Fruit fly (Drosophila melanogaster) whole organism, adult: Measurements from ENCODE around the gene CG31496.

ENCODE experiments used
- CG11617 ChIP-seq: fragments of 200-800 bp; sonication (Bioruptor generic); optimal IDR thresholded peaks from 2 replicates; lab custom pipeline; 2017; ENCODE audit warnings: mild to moderate bottlenecking, missing biosample characterization, missing genetic modification reagents, missing genetic modification characterization
- CG1620 ChIP-seq: fragments of 200-800 bp; sonication (Bioruptor generic); optimal IDR thresholded peaks from 2 replicates; lab custom pipeline; 2016; ENCODE audit warnings: missing biosample characterization, missing genetic modification characterization
- kay ChIP-seq: fragments of 200-800 bp; sonication (Bioruptor generic); peaks from one replicate; lab custom pipeline; 2016; ENCODE audit warnings: missing biosample characterization, missing genetic modification characterization, borderline replicate concordance

- TF ChIP-seq CG11617 (no peak), CG1620 (GFP tag; lab: Kevin White, UChicago) (no peak), kay (GFP tag; lab: Kevin White, UChicago) (no peak)
Observed at dm6 chr3R:7336454-7336853, 8.4 kb upstream of the CG31496 start.
